Worm (Caenorhabditis elegans) whole organism, L1 larva: ENCODE data around the gene pnp-1.

Experiments
- C04F5.9 ChIP-seq: sonication (generic microtip); optimal IDR thresholded peaks from 2 replicates; lab custom pipeline; 2016; ENCODE audit warnings: missing genetic modification characterization, missing compliant biosample characterization
- aly-2 ChIP-seq: fragments of 150-350 bp; optimal IDR thresholded peaks from 2 replicates; lab custom pipeline; 2014; ENCODE audit warnings: missing biosample characterization, missing genetic modification characterization
- ama-1 ChIP-seq: fragments of 150-350 bp; optimal IDR thresholded peaks from 2 replicates; lab custom pipeline; 2014
- ceh-82 ChIP-seq, 3 experiments: fragments of 150-350 bp in 1 of 3; sonication (generic microtip) in 2 of 3; optimal IDR thresholded peaks; 2 replicates each; lab custom pipeline; 2014 to 2017; ENCODE audit warnings: missing biosample characterization in 3 of 3, missing genetic modification characterization in 3 of 3
- fkh-10 ChIP-seq: sonication (generic microtip); optimal IDR thresholded peaks from 2 replicates; lab custom pipeline; 2017; ENCODE audit warnings: missing biosample characterization, missing genetic modification reagents, missing genetic modification characterization
- lin-13 ChIP-seq: fragments of 150-350 bp; optimal IDR thresholded peaks from 2 replicates; lab custom pipeline; 2014; ENCODE audit warnings: missing biosample characterization, missing genetic modification reagents, missing genetic modification characterization
- mdl-1 ChIP-seq, 2 experiments: fragments of 150-350 bp; optimal IDR thresholded peaks; 2 replicates each; lab custom pipeline; 2014 to 2017; ENCODE audit warnings: missing biosample characterization in 2 of 2, missing genetic modification characterization in 2 of 2, inconsistent platforms in 1 of 2
- nhr-12 ChIP-seq: sonication (generic microtip); optimal IDR thresholded peaks from 2 replicates; lab custom pipeline; 2017; ENCODE audit warnings: missing biosample characterization, missing genetic modification characterization
- nhr-77 ChIP-seq: fragments of 150-350 bp; optimal IDR thresholded peaks from 2 replicates; lab custom pipeline; 2014; ENCODE audit warnings: missing biosample characterization, missing genetic modification characterization
- pqm-1 ChIP-seq: sonication (generic microtip); optimal IDR thresholded peaks from 3 replicates; lab custom pipeline; 2017; ENCODE audit warnings: missing biosample characterization, missing genetic modification characterization
- snpc-4 ChIP-seq: fragments of 150-350 bp; optimal IDR thresholded peaks from 2 replicates; lab custom pipeline; 2014; ENCODE audit warnings: missing biosample characterization, missing genetic modification characterization
- tbx-2 ChIP-seq: sonication (generic microtip); optimal IDR thresholded peaks from 2 replicates; lab custom pipeline; 2016; ENCODE audit warnings: missing genetic modification characterization, missing compliant biosample characterization
- unc-130 ChIP-seq: fragments of 150-350 bp; optimal IDR thresholded peaks from 2 replicates; lab custom pipeline; 2017; ENCODE audit warnings: missing biosample characterization, missing genetic modification characterization, inconsistent platforms
- zag-1 ChIP-seq: fragments of 150-350 bp; optimal IDR thresholded peaks from 2 replicates; lab custom pipeline; 2014; ENCODE audit warnings: missing biosample characterization, missing genetic modification characterization

DNA sequence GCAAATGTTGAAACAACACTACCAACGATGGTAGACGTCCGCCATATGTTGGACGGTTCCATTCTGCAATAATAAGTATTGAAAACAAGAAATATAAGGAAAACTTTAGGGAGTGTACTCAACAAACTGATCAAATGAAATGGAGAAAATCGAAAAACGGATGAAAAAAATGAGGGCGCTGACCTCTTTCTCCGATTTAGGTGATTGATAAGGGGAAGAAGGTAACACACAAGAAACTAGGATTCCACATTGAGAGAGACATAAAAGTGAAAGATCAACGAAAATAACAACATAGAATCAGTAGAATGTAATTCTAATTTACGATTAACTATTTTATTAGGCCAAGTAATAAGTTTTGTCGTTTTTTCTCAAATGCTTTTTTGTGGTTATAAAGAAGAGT lies 39.0 kb downstream of the pnp-1 start, which contains the start of gene dpy-9:
- no peak for TF ChIP-seq ceh-82 (tag; optimal IDR thresholded peaks at IDR 0.05; lab: Kevin White, UChicago)
- TF ChIP-seq nhr-77 (tag; lab: Kevin White, UChicago): no peak
- TF ChIP-seq tbx-2 (tag; lab: Kevin White, UChicago): no peak
- no peak for TF ChIP-seq nhr-12
- no peak for TF ChIP-seq snpc-4
- TF ChIP-seq mdl-1 (tag; optimal IDR thresholded peaks at IDR 0.05; lab: Kevin White, UChicago): no peak
- TF ChIP-seq pqm-1 (tag; lab: Kevin White, UChicago): no peak
- no peak for TF ChIP-seq unc-130 (tag; lab: Kevin White, UChicago)
- TF ChIP-seq ama-1 (lab: Kevin White, UChicago): no peak
- TF ChIP-seq lin-13: no peak
- no peak for TF ChIP-seq C04F5.9 (tag; lab: Kevin White, UChicago)
- TF ChIP-seq zag-1: no peak
- no peak for TF ChIP-seq aly-2 (tag; lab: Kevin White, UChicago)
- TF ChIP-seq fkh-10 (GFP tag; lab: Kevin White, UChicago): no peak
